Fruit fly (Drosophila melanogaster): ENCODE results near the gene Ocho.

Ocho gene

DNA sequence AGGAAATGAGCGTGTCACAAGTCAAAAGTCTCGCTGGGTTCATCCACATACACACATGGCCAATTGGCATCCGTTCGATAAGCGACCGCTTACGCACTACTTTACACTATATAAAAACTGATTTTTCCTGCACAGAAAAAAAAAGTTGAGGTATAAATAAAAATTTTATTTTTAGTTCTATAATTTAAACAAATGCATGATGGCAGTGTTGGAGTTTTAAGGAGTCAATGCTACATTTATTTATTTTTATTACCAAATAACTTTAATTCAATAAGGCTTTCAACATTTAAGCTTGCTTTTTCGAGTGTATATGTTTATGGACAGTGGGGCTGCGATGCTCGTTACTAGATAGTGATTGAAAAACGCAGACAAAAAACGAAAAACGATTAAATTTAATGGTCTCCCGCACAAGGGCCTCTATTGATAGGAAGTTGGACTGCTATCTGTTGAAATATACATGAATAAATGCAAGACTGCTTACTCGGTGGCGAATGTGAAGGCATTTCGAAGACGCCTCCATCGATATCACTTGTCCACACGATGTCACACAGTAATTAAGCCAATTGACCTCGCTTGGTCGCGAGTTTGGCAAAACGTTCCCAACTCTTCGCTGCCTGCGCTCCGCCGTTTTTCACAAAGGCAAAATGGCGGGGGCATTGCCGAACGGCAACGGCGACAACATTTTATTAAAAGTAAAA lies 37.1 kb downstream of the Ocho start (continued):
- TF ChIP-seq Dip2 (GFP tag; IDR thresholded peaks at IDR 0.05), result no peak
- no peak for TF ChIP-seq crol (GFP tag; IDR thresholded peaks at IDR 0.05)
- no peak for TF ChIP-seq HmgD (GFP tag; optimal IDR thresholded peaks at IDR 0.05)
- TF ChIP-seq shn (GFP tag; optimal IDR thresholded peaks at IDR 0.05), result no peak
- TF ChIP-seq CG5953 (GFP tag; IDR thresholded peaks at IDR 0.05), result 0 out of 2 replicates have a peak, but pooled peaks have one; percentile 50

DNA sequence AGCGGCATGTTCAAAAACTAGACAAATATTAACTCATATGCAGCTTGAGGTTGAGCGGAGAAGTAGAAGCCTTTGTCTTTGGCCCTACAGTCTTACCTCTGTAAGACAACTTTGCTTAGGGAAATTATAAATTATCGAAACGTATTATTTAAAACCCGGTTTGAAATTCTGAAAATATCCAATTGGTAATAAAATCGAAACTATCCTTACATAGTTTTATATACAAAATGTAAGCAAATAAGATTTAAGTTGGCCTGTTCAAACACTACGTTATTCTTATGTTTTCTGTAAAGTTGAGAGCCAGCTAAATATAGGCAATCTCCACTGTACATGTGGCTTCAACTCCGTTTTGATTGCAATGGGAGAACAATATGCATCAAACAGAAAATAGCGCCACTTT lies 38.6 kb downstream of the Ocho start:
- TF ChIP-seq CG11504 (tag; optimal IDR thresholded peaks at IDR 0.05), result peak; percentile 20
- TF ChIP-seq HHEX (GFP tag; optimal IDR thresholded peaks at IDR 0.05), result no peak
- no peak for TF ChIP-seq CG16815 (GFP tag; optimal IDR thresholded peaks at IDR 0.05)
- TF ChIP-seq cwo (GFP tag; optimal IDR thresholded peaks at IDR 0.05), result no peak
- no peak for TF ChIP-seq CG7786 (GFP tag; optimal IDR thresholded peaks at IDR 0.05)
- TF ChIP-seq jing (GFP tag; optimal IDR thresholded peaks at IDR 0.05), result no peak
- no peak for TF ChIP-seq hkb (optimal IDR thresholded peaks at IDR 0.05)
- no peak for TF ChIP-seq hkb (GFP tag; IDR thresholded peaks at IDR 0.05)
- TF ChIP-seq tx (GFP tag; optimal IDR thresholded peaks at IDR 0.05), result no peak
- peak; percentile 45; the same call in 1 of the 2 replicates for TF ChIP-seq Drgx (GFP tag; IDR thresholded peaks at IDR 0.05)
- no peak for TF ChIP-seq Dp (GFP tag; optimal IDR thresholded peaks at IDR 0.05)
- TF ChIP-seq Lim3 (GFP tag; IDR thresholded peaks at IDR 0.05), result no peak
- peak; percentile 73 for TF ChIP-seq grau (tag; optimal IDR thresholded peaks at IDR 0.05)
- TF ChIP-seq Camta (GFP tag; optimal IDR thresholded peaks at IDR 0.05), result no peak
- peak; percentile 62 for TF ChIP-seq Ets65A (GFP tag)
- TF ChIP-seq gem (tag; optimal IDR thresholded peaks at IDR 0.05), result peak; percentile 28
- TF ChIP-seq ftz-f1 (GFP tag; optimal IDR thresholded peaks at IDR 0.05), result no peak
- TF ChIP-seq Xrp1 (GFP tag; IDR thresholded peaks at IDR 0.05), result no peak
- TF ChIP-seq ken (GFP tag; IDR thresholded peaks at IDR 0.05), result no peak
- TF ChIP-seq CG10565 (GFP tag; optimal IDR thresholded peaks at IDR 0.05), result no peak
- TF ChIP-seq CG43689 (GFP tag; IDR thresholded peaks at IDR 0.05), result no peak
- TF ChIP-seq sob (GFP tag; IDR thresholded peaks at IDR 0.05), result no peak
- no peak for TF ChIP-seq ttk (GFP tag; IDR thresholded peaks at IDR 0.05)
- no peak for TF ChIP-seq Sry-δ (GFP tag; optimal IDR thresholded peaks at IDR 0.05)
- TF ChIP-seq Optix (GFP tag; IDR thresholded peaks at IDR 0.05), result no peak
- TF ChIP-seq ac (GFP tag; optimal IDR thresholded peaks at IDR 0.05), result no peak
- TF ChIP-seq CG14860 (GFP tag; IDR thresholded peaks at IDR 0.05; ENCODE audit: partially characterized antibody), result no peak
- TF ChIP-seq CG17361 (GFP tag; IDR thresholded peaks at IDR 0.05), result no peak
- TF ChIP-seq ap (GFP tag; IDR thresholded peaks at IDR 0.05), result no peak
- TF ChIP-seq wdn (GFP tag; IDR thresholded peaks at IDR 0.05), result no peak
- TF ChIP-seq vfl (GFP tag; optimal IDR thresholded peaks at IDR 0.05), result no peak
- TF ChIP-seq CG18476 (GFP tag; optimal IDR thresholded peaks at IDR 0.05), result no peak
- peak; percentile 23 for TF ChIP-seq CG2712 (tag; optimal IDR thresholded peaks at IDR 0.05)
- TF ChIP-seq CG13624 (GFP tag; optimal IDR thresholded peaks at IDR 0.05), result no peak
- TF ChIP-seq CG12104 (GFP tag; optimal IDR thresholded peaks at IDR 0.05), result no peak
- no peak for TF ChIP-seq CG1024 (GFP tag; IDR thresholded peaks at IDR 0.05)
- no peak for TF ChIP-seq CG12071 (GFP tag; optimal IDR thresholded peaks at IDR 0.05)
- TF ChIP-seq Fer2 (tag; optimal IDR thresholded peaks at IDR 0.05), result no peak
- TF ChIP-seq unc-4 (GFP tag; IDR thresholded peaks at IDR 0.05; ENCODE audit: partially characterized antibody), result no peak
- TF ChIP-seq CG4617 (GFP tag; optimal IDR thresholded peaks at IDR 0.05; ENCODE audit: borderline replicate concordance), result no peak
- no peak for TF ChIP-seq CG8478 (optimal IDR thresholded peaks at IDR 0.05)
- no peak for TF ChIP-seq CG17802 (tag; optimal IDR thresholded peaks at IDR 0.05)
- TF ChIP-seq CG14965 (GFP tag; optimal IDR thresholded peaks at IDR 0.05; ENCODE audit: borderline replicate concordance), result no peak
- no peak for TF ChIP-seq CG9727 (GFP tag; optimal IDR thresholded peaks at IDR 0.05)
- no peak for TF ChIP-seq Dek (tag; optimal IDR thresholded peaks at IDR 0.05)
- TF ChIP-seq ci (GFP tag; IDR thresholded peaks at IDR 0.05), result no peak
